Fruit fly (Drosophila melanogaster) whole organism, embryonic: ENCODE results near the gene CG16775.

Source experiments
- Atf-2 ChIP-seq: fragments of 200-800 bp; sonication (Bioruptor generic); optimal IDR thresholded peaks from 2 replicates; lab custom pipeline; 2016; ENCODE audit warnings: missing biosample characterization, missing genetic modification characterization
- Atf3 ChIP-seq: fragments of 200-800 bp; sonication (Bioruptor generic); optimal IDR thresholded peaks from 3 replicates; lab custom pipeline; 2016; ENCODE audit warnings: missing biosample characterization, missing genetic modification characterization
- BEAF-32 ChIP-seq: fragments of 200-800 bp; sonication (Bioruptor generic); optimal IDR thresholded peaks from 3 replicates; lab custom pipeline; 2017; ENCODE audit warnings: missing biosample characterization, missing genetic modification characterization, mild to moderate bottlenecking, moderate library complexity, missing genetic modification reagents
- BtbVII ChIP-seq: fragments of 200-800 bp; sonication (Bioruptor generic); optimal IDR thresholded peaks from 3 replicates; lab custom pipeline; 2017; ENCODE audit warnings: missing biosample characterization, mild to moderate bottlenecking, missing genetic modification characterization
- Bteb2 ChIP-seq: fragments of 200-800 bp; sonication (Bioruptor generic); optimal IDR thresholded peaks from 2 replicates; lab custom pipeline; 2016; ENCODE audit warnings: missing biosample characterization, missing genetic modification characterization
- CG10267 ChIP-seq: fragments of 200-800 bp; sonication (Bioruptor generic); optimal IDR thresholded peaks from 2 replicates; lab custom pipeline; 2018; ENCODE audit warnings: missing biosample characterization, mild to moderate bottlenecking, missing genetic modification characterization, moderate library complexity
- CG10959 ChIP-seq: fragments of 200-800 bp; sonication (Bioruptor generic); IDR thresholded peaks from 2 replicates; pipeline ENCODE4 v1.3.6; 2022; ENCODE audit warnings: missing biosample characterization, missing genetic modification characterization
- CG10979 ChIP-seq: fragments of 200-800 bp; sonication (Bioruptor generic); optimal IDR thresholded peaks from 2 replicates; lab custom pipeline; 2018; ENCODE audit warnings: missing biosample characterization, mild to moderate bottlenecking, missing genetic modification characterization, moderate library complexity
- CG12391 ChIP-seq: fragments of 200-800 bp; sonication (Bioruptor generic); optimal IDR thresholded peaks from 3 replicates; lab custom pipeline; 2018; ENCODE audit warnings: missing biosample characterization, mild to moderate bottlenecking, missing genetic modification characterization, moderate library complexity
- CG15601 ChIP-seq: fragments of 200-800 bp; sonication (Bioruptor generic); optimal IDR thresholded peaks from 3 replicates; lab custom pipeline; 2019; ENCODE audit warnings: missing biosample characterization, mild to moderate bottlenecking, missing genetic modification characterization, moderate library complexity
- CG2875 ChIP-seq: fragments of 200-800 bp; sonication (Bioruptor generic); optimal IDR thresholded peaks from 2 replicates; lab custom pipeline; 2017; ENCODE audit warnings: missing biosample characterization, mild to moderate bottlenecking, missing genetic modification characterization, missing genetic modification reagents
- CG31365 ChIP-seq: fragments of 200-800 bp; sonication (Bioruptor generic); optimal IDR thresholded peaks from 2 replicates; lab custom pipeline; 2018; ENCODE audit warnings: missing biosample characterization, mild to moderate bottlenecking, missing genetic modification characterization
- CG32532 ChIP-seq: fragments of 200-800 bp; sonication (Bioruptor generic); IDR thresholded peaks from 2 replicates; pipeline ENCODE4 v1.3.6; 2022; ENCODE audit warnings: missing biosample characterization, missing genetic modification characterization
- CG4282 ChIP-seq: fragments of 200-800 bp; sonication (Bioruptor generic); optimal IDR thresholded peaks from 2 replicates; lab custom pipeline; 2016; ENCODE audit warnings: missing biosample characterization, missing genetic modification characterization
- CG5245 ChIP-seq: fragments of 200-800 bp; sonication (Bioruptor generic); optimal IDR thresholded peaks from 3 replicates; lab custom pipeline; 2016; ENCODE audit warnings: missing biosample characterization, missing genetic modification characterization
- CG7839 ChIP-seq: fragments of 200-800 bp; sonication (Bioruptor generic); optimal IDR thresholded peaks from 3 replicates; lab custom pipeline; 2018; ENCODE audit warnings: missing biosample characterization, mild to moderate bottlenecking, missing genetic modification characterization, moderate library complexity
- CG7928 ChIP-seq: fragments of 200-800 bp; sonication (Bioruptor generic); optimal IDR thresholded peaks from 2 replicates; lab custom pipeline; 2017; ENCODE audit warnings: missing biosample characterization, mild to moderate bottlenecking, missing genetic modification characterization
- CG8290 ChIP-seq, 3 experiments: fragments of 200-800 bp; sonication (Bioruptor generic); optimal IDR thresholded peaks; 2 replicates each; lab custom pipeline; 2016 to 2019; ENCODE audit warnings: missing biosample characterization in 3 of 3, missing genetic modification characterization in 3 of 3, mild to moderate bottlenecking in 2 of 3, moderate library complexity in 1 of 3
- CG9797 ChIP-seq: fragments of 200-800 bp; sonication (Bioruptor generic); optimal IDR thresholded peaks from 3 replicates; lab custom pipeline; 2018; ENCODE audit warnings: missing biosample characterization, mild to moderate bottlenecking, missing genetic modification characterization
- Dp ChIP-seq: fragments of 200-800 bp; sonication (Bioruptor generic); optimal IDR thresholded peaks from 2 replicates; lab custom pipeline; 2018; ENCODE audit warnings: missing biosample characterization, mild to moderate bottlenecking, missing genetic modification characterization, moderate library complexity
- Drgx ChIP-seq: fragments of 200-800 bp; sonication (Bioruptor generic); IDR thresholded peaks from 2 replicates; pipeline ENCODE4 v1.3.6; 2022; ENCODE audit warnings: missing biosample characterization, missing genetic modification characterization
- E2f2 ChIP-seq: fragments of 200-800 bp; sonication (Bioruptor generic); IDR thresholded peaks from 2 replicates; pipeline ENCODE4 v1.3.6; 2022; ENCODE audit warnings: missing biosample characterization, missing genetic modification characterization
- Ets97D ChIP-seq: fragments of 200-800 bp; sonication (Bioruptor generic); optimal IDR thresholded peaks from 3 replicates; lab custom pipeline; 2016; ENCODE audit warnings: missing biosample characterization, missing genetic modification characterization
- HHEX ChIP-seq: fragments of 200-800 bp; sonication (Bioruptor generic); optimal IDR thresholded peaks from 3 replicates; lab custom pipeline; 2017; ENCODE audit warnings: missing biosample characterization, mild to moderate bottlenecking, missing genetic modification characterization, missing genetic modification reagents
- HLH54F ChIP-seq: fragments of 200-800 bp; sonication (Bioruptor generic); optimal IDR thresholded peaks from 3 replicates; lab custom pipeline; 2016; ENCODE audit warnings: missing biosample characterization, missing genetic modification characterization
- Lhr ChIP-seq: fragments of 200-800 bp; sonication (Bioruptor generic); optimal IDR thresholded peaks from 3 replicates; lab custom pipeline; 2017; ENCODE audit warnings: mild to moderate bottlenecking, missing biosample characterization, missing genetic modification reagents, missing genetic modification characterization
- MTF-1 ChIP-seq: fragments of 200-800 bp; sonication (Bioruptor generic); optimal IDR thresholded peaks from 2 replicates; lab custom pipeline; 2018; ENCODE audit warnings: missing biosample characterization, mild to moderate bottlenecking, missing genetic modification characterization, borderline replicate concordance
- Med ChIP-seq: fragments of 200-800 bp; sonication (Bioruptor generic); peaks from one replicate; lab custom pipeline; 2016; ENCODE audit warnings: missing biosample characterization, missing genetic modification characterization, mild to moderate bottlenecking, inconsistent platforms, moderate library complexity
- Myb ChIP-seq: fragments of 200-800 bp; sonication (Bioruptor generic); optimal IDR thresholded peaks from 2 replicates; lab custom pipeline; 2016; ENCODE audit warnings: missing biosample characterization, missing genetic modification characterization
- Nf-YB ChIP-seq: fragments of 200-800 bp; sonication (Bioruptor generic); optimal IDR thresholded peaks from 3 replicates; lab custom pipeline; 2019; ENCODE audit warnings: missing biosample characterization, mild to moderate bottlenecking, missing genetic modification characterization, moderate library complexity
- Stat92E ChIP-seq, 3 experiments: fragments of >200 bp in 2 of 3; fragments of 200-800 bp in 1 of 3; sonication (Bioruptor generic) in 1 of 3; optimal IDR thresholded peaks; 2 replicates each; lab custom pipeline; 2017 to 2019; ENCODE audit warnings: missing biosample characterization in 3 of 3, missing genetic modification characterization in 3 of 3, mild to moderate bottlenecking in 1 of 3, moderate library complexity in 1 of 3
- caup ChIP-seq: fragments of 200-800 bp; sonication (Bioruptor generic); optimal IDR thresholded peaks from 3 replicates; lab custom pipeline; 2017; ENCODE audit warnings: missing biosample characterization, mild to moderate bottlenecking, missing genetic modification characterization, moderate library complexity; ENCODE audit not compliant: severe bottlenecking
- crp ChIP-seq, 2 experiments: fragments of 200-800 bp; sonication (Bioruptor generic); optimal IDR thresholded peaks; 2 replicates in 1 of 2; 3 replicates in 1 of 2; lab custom pipeline; 2017; ENCODE audit warnings: missing biosample characterization in 2 of 2, missing genetic modification characterization in 2 of 2, mild to moderate bottlenecking in 1 of 2, moderate library complexity in 1 of 2
- dmrt11E ChIP-seq: fragments of 200-800 bp; sonication (Bioruptor generic); optimal IDR thresholded peaks from 3 replicates; lab custom pipeline; 2018; ENCODE audit warnings: missing biosample characterization, mild to moderate bottlenecking, missing genetic modification characterization, moderate library complexity
- esg ChIP-seq: fragments of 200-800 bp; sonication (Bioruptor generic); conservative IDR thresholded peaks from 2 replicates; pipeline ENCODE4 v1.3.6; 2022; ENCODE audit warnings: missing biosample characterization, missing genetic modification characterization
- fd96Cb ChIP-seq: fragments of 200-800 bp; sonication (Bioruptor generic); optimal IDR thresholded peaks from 2 replicates; lab custom pipeline; 2018; ENCODE audit warnings: missing biosample characterization, mild to moderate bottlenecking, missing genetic modification characterization, moderate library complexity
- gcm2 ChIP-seq: fragments of 200-800 bp; sonication (Bioruptor generic); optimal IDR thresholded peaks from 2 replicates; lab custom pipeline; 2016; ENCODE audit warnings: missing biosample characterization, missing genetic modification characterization
- grau ChIP-seq: fragments of 200-800 bp; optimal IDR thresholded peaks from 3 replicates; lab custom pipeline; 2019; ENCODE audit warnings: missing biosample characterization, mild to moderate bottlenecking, missing genetic modification characterization, moderate library complexity
- gsb-n ChIP-seq: fragments of 200-800 bp; sonication (Bioruptor generic); optimal IDR thresholded peaks from 3 replicates; lab custom pipeline; 2018; ENCODE audit warnings: missing biosample characterization, mild to moderate bottlenecking, missing genetic modification characterization
- lola ChIP-seq, 3 experiments: fragments of >200 bp in 2 of 3; fragments of 200-800 bp in 1 of 3; sonication (Bioruptor generic) in 1 of 3; optimal IDR thresholded peaks; 2 replicates each; lab custom pipeline; 2017 to 2019; ENCODE audit warnings: missing biosample characterization in 3 of 3, missing genetic modification characterization in 3 of 3, mild to moderate bottlenecking in 1 of 3, moderate library complexity in 1 of 3
- pfk ChIP-seq: fragments of 200-800 bp; sonication (Bioruptor generic); optimal IDR thresholded peaks from 2 replicates; lab custom pipeline; 2018; ENCODE audit warnings: missing biosample characterization, mild to moderate bottlenecking, missing genetic modification characterization, moderate library complexity
- pros ChIP-seq: fragments of 200-800 bp; sonication (Bioruptor generic); optimal IDR thresholded peaks from 3 replicates; lab custom pipeline; 2019; ENCODE audit warnings: missing biosample characterization, mild to moderate bottlenecking, missing genetic modification characterization, moderate library complexity
- psq ChIP-seq: fragments of 200-800 bp; sonication (Bioruptor generic); optimal IDR thresholded peaks from 2 replicates; lab custom pipeline; 2017; ENCODE audit warnings: missing biosample characterization, missing genetic modification characterization
- slou ChIP-seq: fragments of 200-800 bp; sonication (Bioruptor generic); optimal IDR thresholded peaks from 3 replicates; lab custom pipeline; 2016; ENCODE audit warnings: missing biosample characterization, missing genetic modification characterization
- tna ChIP-seq: fragments of 200-800 bp; sonication (Bioruptor generic); IDR thresholded peaks from 2 replicates; pipeline ENCODE4 v1.3.6; 2022; ENCODE audit warnings: missing biosample characterization, missing genetic modification characterization; ENCODE audit not compliant: partially characterized antibody
- unc-4 ChIP-seq: fragments of 200-800 bp; sonication (Bioruptor generic); IDR thresholded peaks from 2 replicates; pipeline ENCODE4 v1.3.6; 2022; ENCODE audit warnings: missing biosample characterization, missing genetic modification characterization; ENCODE audit not compliant: partially characterized antibody
- usp ChIP-seq: fragments of >200 bp; optimal IDR thresholded peaks from 2 replicates; lab custom pipeline; 2017; ENCODE audit warnings: missing biosample characterization, missing genetic modification characterization

The CG16775 gene

DNA sequence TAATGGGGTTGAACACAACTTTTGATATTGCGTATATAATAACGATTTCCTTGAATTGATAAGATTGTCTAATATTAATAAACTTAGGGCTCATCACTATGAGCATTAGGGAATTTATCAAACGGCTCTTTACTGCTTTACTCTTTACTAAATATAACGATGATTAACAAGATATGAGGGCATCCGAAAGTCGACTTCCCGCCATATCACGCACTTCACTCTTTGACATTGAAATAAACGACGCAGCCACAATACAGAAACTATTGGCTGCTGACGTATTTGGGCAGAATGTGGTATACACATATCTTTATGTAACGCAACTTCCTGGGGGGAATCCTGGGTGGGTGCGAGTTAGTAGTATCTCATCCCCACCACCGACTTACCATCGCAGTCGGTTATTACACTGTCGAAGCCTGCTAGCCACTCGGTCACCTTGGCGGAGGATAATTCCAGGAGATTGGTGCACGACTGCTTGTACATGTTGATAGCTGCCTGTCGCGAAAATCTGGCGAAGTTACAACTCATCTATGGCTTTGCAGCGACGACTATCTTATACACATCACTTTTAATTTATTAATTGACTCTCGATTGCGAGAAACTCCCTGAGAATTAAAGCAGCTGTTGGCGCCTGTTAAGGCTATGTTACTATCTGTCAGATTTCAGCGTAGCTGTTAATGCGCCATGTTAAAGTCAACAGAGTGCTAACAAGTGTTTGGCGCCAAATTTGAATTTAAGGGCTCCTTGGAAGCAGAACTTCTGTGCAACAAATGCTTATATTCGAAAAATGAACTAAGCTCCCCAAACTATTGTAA is 43.3 kb downstream of the CG16775 start, which contains the start of gene CG5567 (continued):
- TF ChIP-seq MTF-1, result no peak
- TF ChIP-seq CG10979, result no peak
- TF ChIP-seq Stat92E (GFP tag; optimal IDR thresholded peaks at IDR 0.05; lab: Kevin White, UChicago), result no peak
- peak; percentile 28 for TF ChIP-seq grau
- no peak for TF ChIP-seq gcm2 (GFP tag; lab: Kevin White, UChicago)
- TF ChIP-seq CG12391, result no peak
- TF ChIP-seq Bteb2 (GFP tag; lab: Kevin White, UChicago), result no peak
- no peak for TF ChIP-seq CG31365 (tag; lab: Kevin White, UChicago)
- no peak for TF ChIP-seq pfk
- no peak for TF ChIP-seq caup (GFP tag; lab: Kevin White, UChicago)
- no peak for TF ChIP-seq CG10959 (GFP tag; lab: Robert Waterston, UW)
- no peak for TF ChIP-seq Drgx (GFP tag; lab: Robert Waterston, UW)
- peak; percentile 42 for TF ChIP-seq CG7839 (tag; lab: Kevin White, UChicago)
- TF ChIP-seq CG32532, result peak; percentile 34; the same call in 1 of the 2 replicates
- TF ChIP-seq slou, result no peak
- TF ChIP-seq Myb (GFP tag; lab: Kevin White, UChicago), result no peak
- peak; percentile 88 for TF ChIP-seq E2f2
- TF ChIP-seq CG8290 (GFP tag; optimal IDR thresholded peaks at IDR 0.05; lab: Kevin White, UChicago), result no peak
- peak in 1 of 2 experiments; percentile 33 for TF ChIP-seq CG8290 (tag; optimal IDR thresholded peaks at IDR 0.05; lab: Kevin White, UChicago)
- peak; percentile 87 for TF ChIP-seq Med (GFP tag; lab: Kevin White, UChicago)
- TF ChIP-seq esg, result no peak
- no peak for TF ChIP-seq CG10267 (tag; lab: Kevin White, UChicago)
- no peak for TF ChIP-seq Atf3 (GFP tag; lab: Kevin White, UChicago)
- TF ChIP-seq psq, result no peak
- TF ChIP-seq tna (GFP tag; lab: Robert Waterston, UW), result no peak
- TF ChIP-seq BtbVII (GFP tag; lab: Kevin White, UChicago), result no peak
- TF ChIP-seq dmrt11E (tag; lab: Kevin White, UChicago), result no peak
- TF ChIP-seq Nf-YB (GFP tag; lab: Kevin White, UChicago), result no peak
- TF ChIP-seq lola (GFP tag; optimal IDR thresholded peaks at IDR 0.05; lab: Kevin White, UChicago), result no peak
- no peak for TF ChIP-seq CG2875
- TF ChIP-seq pros (GFP tag; lab: Kevin White, UChicago), result no peak
- TF ChIP-seq CG4282 (GFP tag; lab: Kevin White, UChicago), result no peak
- 0 out of 2 replicates have a peak, but pooled peaks have one; percentile 21 for TF ChIP-seq unc-4
- no peak for TF ChIP-seq fd96Cb (tag; lab: Kevin White, UChicago)
- TF ChIP-seq CG9797 (GFP tag; lab: Kevin White, UChicago), result no peak
- no peak for TF ChIP-seq CG5245 (GFP tag; lab: Kevin White, UChicago)
- peak; percentile 16 for TF ChIP-seq Ets97D (GFP tag; lab: Kevin White, UChicago)
- TF ChIP-seq gsb-n (tag; lab: Kevin White, UChicago), result no peak
- TF ChIP-seq HLH54F (GFP tag; lab: Kevin White, UChicago), result peak; percentile 19
- TF ChIP-seq Dp, result peak; percentile 86
- TF ChIP-seq Lhr, result no peak
- no peak for TF ChIP-seq Atf-2 (GFP tag; lab: Kevin White, UChicago)
- TF ChIP-seq crp (GFP tag; optimal IDR thresholded peaks at IDR 0.05; lab: Kevin White, UChicago), result peak in 1 of 2 experiments; percentile 77
- TF ChIP-seq HHEX, result no peak
- TF ChIP-seq usp (GFP tag; lab: Kevin White, UChicago), result no peak
- no peak for TF ChIP-seq CG15601
- no peak for TF ChIP-seq BEAF-32 (GFP tag; lab: Kevin White, UChicago)
- TF ChIP-seq CG7928 (GFP tag; lab: Kevin White, UChicago), result peak; percentile 10
